Worm (Caenorhabditis elegans) whole organism, early embryonic: Measurements from ENCODE around the gene F12A10.9.

Source experiments
- B0310.2 ChIP-seq: sonication (generic microtip); optimal IDR thresholded peaks from 2 replicates; lab custom pipeline; 2016; ENCODE audit warnings: mild to moderate bottlenecking, missing genetic modification characterization, missing compliant biosample characterization
- ama-1 ChIP-seq: fragments of 150-350 bp; optimal IDR thresholded peaks from 2 replicates; lab custom pipeline; 2014
- ceh-13 ChIP-seq: fragments of 200-800 bp; sonication (Bioruptor generic); optimal IDR thresholded peaks from 2 replicates; lab custom pipeline; 2018; ENCODE audit warnings: mild to moderate bottlenecking, missing genetic modification characterization, missing compliant biosample characterization
- pes-1 ChIP-seq: fragments of 200-800 bp; sonication (Bioruptor generic); IDR thresholded peaks from 2 replicates; pipeline ENCODE4 v1.3.6; 2022; ENCODE audit warnings: missing genetic modification reagents, missing genetic modification characterization, missing compliant biosample characterization
- sea-1 ChIP-seq: fragments of 200-800 bp; sonication (Bioruptor generic); conservative IDR thresholded peaks from 2 replicates; pipeline ENCODE4 v1.3.6; 2022; ENCODE audit warnings: missing genetic modification characterization, missing compliant biosample characterization
- tra-4 ChIP-seq: sonication (generic microtip); optimal IDR thresholded peaks from 2 replicates; lab custom pipeline; 2017; ENCODE audit warnings: missing genetic modification characterization, missing compliant biosample characterization

DNA sequence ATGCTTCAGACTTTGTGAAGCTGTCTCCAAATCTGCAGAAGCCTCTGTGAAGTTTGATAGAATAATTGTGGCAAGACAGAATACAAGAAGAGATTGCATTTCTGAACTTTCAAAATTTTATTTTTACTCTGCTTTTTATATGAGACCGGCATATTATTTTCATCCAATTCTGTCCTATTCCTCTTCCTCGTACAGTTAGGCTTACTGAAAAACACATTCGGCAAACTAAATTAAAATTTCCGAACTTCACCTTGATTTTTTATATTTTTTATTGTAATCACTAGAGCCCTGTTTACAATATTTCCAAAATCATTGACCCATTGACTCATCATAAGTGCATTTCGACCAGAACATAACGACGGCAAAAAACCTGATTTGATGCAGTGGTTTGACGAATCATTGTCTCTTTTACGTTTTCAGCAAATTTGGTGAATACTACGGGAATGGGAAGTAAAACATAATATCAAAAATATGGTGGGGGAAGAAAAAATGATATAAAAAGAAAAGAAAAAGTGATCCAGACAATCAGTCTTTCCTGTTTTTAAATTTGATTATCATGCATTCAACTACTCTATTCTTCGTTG lies at the start of gene F12A10.9, which contains the start of gene suex-1:
- no peak for TF ChIP-seq ama-1 (lab: Kevin White, UChicago)
- no peak for TF ChIP-seq ceh-13 (GFP tag; lab: Kevin White, UChicago)
- TF ChIP-seq B0310.2 (tag; lab: Kevin White, UChicago): no peak
- TF ChIP-seq pes-1: no peak
- TF ChIP-seq tra-4: no peak
- TF ChIP-seq sea-1 (GFP tag; lab: Robert Waterston, UW): no peak
